Worm (Caenorhabditis elegans): ENCODE data around the gene F07G6.8.

DNA sequence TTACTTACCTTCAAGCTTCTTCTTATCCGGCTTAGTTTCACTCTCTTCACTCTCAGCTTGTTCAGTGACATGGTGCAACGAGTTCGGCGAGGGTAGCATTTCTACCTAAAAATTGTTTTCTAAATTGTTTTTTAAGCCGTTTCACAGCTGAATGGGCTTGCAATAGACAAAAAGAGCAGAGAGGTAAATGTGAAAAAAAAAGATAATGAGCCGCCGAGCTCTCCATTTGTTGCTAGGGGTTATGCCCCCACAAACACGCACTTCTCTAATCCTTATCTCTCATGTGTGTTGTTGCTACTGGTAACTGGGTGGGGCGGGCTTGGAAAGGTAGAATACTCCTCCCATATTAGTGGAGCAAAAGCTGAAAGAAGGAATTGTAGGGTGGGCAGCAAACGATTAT, 16.4 kb downstream of the F07G6.8 start, which contains the start of gene C36C9.5:
- TF ChIP-seq nhr-77 (tag; optimal IDR thresholded peaks at IDR 0.05) = no peak
- no peak for TF ChIP-seq nhr-23 (tag; optimal IDR thresholded peaks at IDR 0.05)
- TF ChIP-seq unc-62 (GFP tag; optimal IDR thresholded peaks at IDR 0.05) = no peak
- no peak for TF ChIP-seq sem-4 (tag; optimal IDR thresholded peaks at IDR 0.05)

All from whole organism, L2 larva.